Worm (Caenorhabditis elegans) whole organism, L4/young adult: Measurements from ENCODE around the gene C25H3.10.
A peak's percentile ranks its signal among the peaks of the same experiment; 100 is the strongest.

Experiments used
- W03F9.2 ChIP-seq: fragments of 150-350 bp; optimal IDR thresholded peaks from 2 replicates; lab custom pipeline; 2014; ENCODE audit warnings: missing biosample characterization, missing genetic modification characterization
- dao-5 ChIP-seq: sonication (generic microtip); optimal IDR thresholded peaks from 2 replicates; lab custom pipeline; 2016; ENCODE audit warnings: missing genotype, missing genetic modification characterization, moderate library complexity, missing compliant biosample characterization
- him-1 ChIP-seq: sonication (generic microtip); optimal IDR thresholded peaks from 2 replicates; lab custom pipeline; 2016; ENCODE audit warnings: missing genotype, missing genetic modification reagents, missing genetic modification characterization, missing compliant biosample characterization

Gene C25H3.10

DNA sequence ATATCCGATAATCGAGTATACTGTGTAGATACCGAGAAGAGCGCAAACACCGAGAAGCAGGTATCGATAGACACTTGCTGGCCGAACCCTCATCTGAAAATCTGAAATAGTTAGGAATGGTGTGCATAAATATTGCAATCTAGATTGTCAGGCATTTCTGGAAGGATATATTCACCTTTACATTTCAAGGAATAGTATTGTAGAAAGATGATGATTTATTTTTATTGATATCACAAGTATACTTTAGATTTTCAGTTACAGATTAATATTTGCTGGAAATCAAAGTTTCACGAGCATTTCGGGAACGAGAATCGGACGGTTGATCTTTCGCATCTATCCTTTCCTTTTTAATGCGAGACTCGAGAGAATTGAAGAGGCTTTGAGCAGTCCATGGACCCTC is 39.1 kb downstream of the C25H3.10 start, which contains the start of gene fut-3:
Gene fut-3, minus strand, starts transcription at position 101 of the 400 bp plus-strand sequence.
- TF ChIP-seq him-1 (tag; lab: Kevin White, UChicago): no peak
- no peak for TF ChIP-seq dao-5 (tag; lab: Kevin White, UChicago)
- no peak for TF ChIP-seq W03F9.2 (tag; lab: Kevin White, UChicago)

DNA sequence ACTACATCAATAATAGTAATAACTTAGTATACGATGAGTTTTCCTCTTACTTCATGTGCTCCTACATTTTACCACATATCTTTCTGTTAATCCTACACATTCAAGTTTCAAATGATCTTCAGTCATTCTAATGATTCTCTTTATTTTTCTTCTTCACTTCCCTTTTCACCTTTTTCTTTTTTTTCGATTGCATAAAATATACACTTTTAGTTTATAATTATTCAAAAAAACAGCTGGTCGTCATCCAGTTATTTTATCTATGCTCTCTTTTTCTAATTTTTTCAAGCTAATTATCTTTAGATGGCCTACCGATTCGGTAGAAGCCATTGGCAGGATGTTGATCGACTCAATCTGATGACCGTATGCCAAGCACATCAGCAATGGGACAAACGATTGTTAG is 44.6 kb downstream of the C25H3.10 start, which contains the start of gene F59E12.1:
Gene F59E12.1, plus strand, starts transcription at position 301 of the 400 bp plus-strand sequence.
- TF ChIP-seq him-1 (tag; lab: Kevin White, UChicago): no peak
- no peak for TF ChIP-seq W03F9.2 (tag; lab: Kevin White, UChicago)
- no peak for TF ChIP-seq dao-5 (tag; lab: Kevin White, UChicago)

DNA sequence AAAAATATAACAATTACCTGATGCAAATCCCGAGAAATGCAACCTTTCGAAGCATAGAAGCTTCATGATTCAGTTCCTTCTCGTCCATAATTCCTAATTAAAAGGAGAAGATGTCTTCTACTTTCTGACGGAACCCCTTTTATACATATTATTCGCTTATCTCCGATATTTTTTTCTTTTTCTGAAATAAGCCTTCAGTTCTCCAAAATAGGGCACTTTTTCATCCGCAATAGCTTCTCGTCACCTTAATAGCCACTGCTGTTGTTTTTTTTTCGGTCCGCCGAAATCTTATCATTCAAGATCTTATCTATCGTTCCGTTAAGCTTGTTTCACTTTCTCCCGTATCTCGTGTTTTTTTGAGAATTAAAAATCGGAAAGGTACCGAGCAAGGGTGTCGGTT is 46.4 kb downstream of the C25H3.10 start, which contains the start of gene bli-2:
Gene bli-2, minus strand, starts transcription at position 101 of the 400 bp plus-strand sequence.
- TF ChIP-seq him-1 (tag; lab: Kevin White, UChicago): no peak
- no peak for TF ChIP-seq W03F9.2 (tag; lab: Kevin White, UChicago)
- no peak for TF ChIP-seq dao-5 (tag; lab: Kevin White, UChicago)

DNA sequence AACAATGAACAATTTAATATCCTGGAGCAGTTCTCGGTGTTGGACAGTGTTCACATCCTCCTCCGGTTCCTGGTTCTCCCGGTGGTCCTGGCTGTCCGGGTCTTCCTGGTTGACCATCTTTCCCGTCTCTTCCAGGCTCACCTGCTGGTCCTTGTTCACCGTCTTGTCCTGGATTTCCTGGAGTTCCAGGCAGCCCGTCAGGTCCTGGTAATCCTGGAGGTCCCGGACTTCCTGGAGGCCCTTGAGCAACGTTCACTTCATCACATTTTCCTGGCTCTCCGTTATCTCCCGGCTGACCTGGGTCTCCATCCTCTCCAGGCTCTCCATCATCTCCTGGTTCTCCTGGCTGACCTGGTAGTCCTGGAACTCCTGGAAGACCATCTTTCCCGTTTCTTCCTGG is 47.3 kb downstream of the C25H3.10 start:
- TF ChIP-seq W03F9.2 (tag; lab: Kevin White, UChicago): no peak
- no peak for TF ChIP-seq him-1 (tag; lab: Kevin White, UChicago)
- no peak for TF ChIP-seq dao-5 (tag; lab: Kevin White, UChicago)

DNA sequence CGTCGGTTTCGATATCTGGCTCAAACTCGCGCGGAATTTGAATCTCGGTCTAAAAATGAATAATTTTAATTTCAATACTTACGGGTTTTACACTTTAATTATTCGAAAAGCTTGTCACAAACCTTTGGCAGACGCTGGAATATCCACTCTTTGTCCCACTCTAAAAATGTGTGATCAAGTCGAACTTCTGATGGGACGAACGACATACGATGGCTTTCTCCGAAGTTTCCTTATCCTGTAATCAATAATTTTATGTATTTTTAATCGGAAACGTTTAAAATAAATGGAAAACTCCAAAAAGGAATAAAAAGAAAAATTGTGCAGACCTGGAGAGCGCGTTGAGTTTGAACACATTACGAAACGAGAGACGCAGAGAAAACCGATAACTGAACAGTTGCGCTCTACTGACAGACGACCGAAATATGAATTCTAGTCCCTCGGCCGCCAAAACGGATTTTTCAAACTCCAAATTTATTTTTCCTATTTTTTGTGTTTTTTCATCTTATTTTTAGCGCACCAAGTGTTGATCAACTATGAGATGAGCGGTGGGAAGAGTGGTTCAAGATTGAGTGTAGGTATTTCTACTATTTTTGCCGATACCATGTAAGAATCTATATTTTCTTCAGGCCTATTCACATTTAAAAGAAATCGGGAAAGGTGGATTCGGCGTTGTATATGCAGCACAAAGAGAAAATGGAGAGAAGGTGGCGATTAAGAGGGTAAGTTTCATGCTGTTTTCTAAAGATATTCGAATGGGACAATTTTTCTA is 49.3 kb downstream of the C25H3.10 start, which contains the start of the genes sam-4, F59E12.17 and zyg-1:
Gene sam-4, minus strand, starts transcription at position 51 of the 769 bp plus-strand sequence.
Gene F59E12.17, minus strand, starts transcription at position 235 of the 769 bp plus-strand sequence.
Gene zyg-1, plus strand, starts transcription at position 513 of the 769 bp plus-strand sequence.
- TF ChIP-seq dao-5 (tag; lab: Kevin White, UChicago) (no peak), W03F9.2 (tag; lab: Kevin White, UChicago) (peak; percentile 74), him-1 (tag; lab: Kevin White, UChicago) (no peak)

DNA sequence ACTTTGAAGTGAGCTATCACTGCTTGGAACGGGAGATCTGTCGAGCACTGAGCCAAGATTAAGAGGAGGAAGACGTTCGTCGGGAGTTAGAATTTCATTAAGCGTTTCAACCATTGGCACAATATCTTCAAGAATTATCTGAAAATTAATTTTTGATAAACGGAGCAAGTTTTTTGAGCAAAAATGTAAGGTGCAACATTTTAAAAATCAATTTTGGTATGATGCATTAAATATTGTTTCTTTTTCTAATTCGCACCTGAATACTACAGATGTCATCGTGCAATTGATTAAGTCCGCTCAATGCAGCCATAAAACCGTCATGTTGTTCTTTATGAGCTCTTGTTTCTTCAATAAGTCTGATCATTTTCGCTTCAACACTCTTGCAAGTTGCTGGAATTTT is 50.5 kb downstream of the C25H3.10 start, which contains the start of gene ddl-1:
Gene ddl-1, minus strand, starts transcription at position 101 of the 400 bp plus-strand sequence.
- TF ChIP-seq W03F9.2 (tag; lab: Kevin White, UChicago) (no peak), dao-5 (tag; lab: Kevin White, UChicago) (no peak), him-1 (tag; lab: Kevin White, UChicago) (no peak)

DNA sequence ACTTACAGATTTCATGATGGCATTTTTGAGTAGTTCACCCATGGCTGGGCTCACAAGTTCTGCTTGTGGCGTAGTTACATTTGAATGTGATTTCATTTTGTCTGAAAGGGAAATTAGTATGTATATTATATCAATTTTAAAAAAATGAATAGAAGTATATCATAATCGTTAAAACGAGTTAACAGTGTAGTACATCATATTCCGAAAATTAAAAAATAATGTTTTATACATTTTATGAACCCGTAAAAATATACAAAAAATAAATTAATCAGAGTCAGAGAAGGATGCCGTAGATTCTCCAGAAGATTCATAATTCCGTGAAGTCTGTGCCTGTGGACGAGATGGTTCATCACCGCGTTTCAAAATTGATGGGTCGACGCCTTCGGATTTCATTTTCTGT is 51.8 kb downstream of the C25H3.10 start, which contains the start of gene F59E12.9:
Gene F59E12.9, minus strand, starts transcription at position 101 of the 400 bp plus-strand sequence.
- no peak for TF ChIP-seq W03F9.2 (tag; lab: Kevin White, UChicago)
- TF ChIP-seq him-1 (tag; lab: Kevin White, UChicago): no peak
- TF ChIP-seq dao-5 (tag; lab: Kevin White, UChicago): no peak
